Fruit fly (Drosophila melanogaster): ENCODE data around the gene CG18131.

dm6 chr2L:1470772-1471171 is 29.6 kb downstream of the CG18131 start:
- TF ChIP-seq toe (GFP tag; optimal IDR thresholded peaks at IDR 0.05) (no peak), CG7101 (tag; optimal IDR thresholded peaks at IDR 0.05) (no peak), pad (GFP tag; optimal IDR thresholded peaks at IDR 0.05) (no peak), Mnt (GFP tag; optimal IDR thresholded peaks at IDR 0.05) (no peak), CG7045 (GFP tag; optimal IDR thresholded peaks at IDR 0.05) (no peak)

Data from whole organism, adult.